Fruit fly (Drosophila melanogaster) whole organism, embryonic: ENCODE data around the gene CG31650.

Experiments
- Atf3 ChIP-seq: fragments of 200-800 bp; sonication (Bioruptor generic); optimal IDR thresholded peaks from 3 replicates; lab custom pipeline; 2016; ENCODE audit warnings: missing biosample characterization, missing genetic modification characterization
- Awh ChIP-seq: fragments of 200-800 bp; sonication (Bioruptor generic); IDR thresholded peaks from 2 replicates; pipeline ENCODE4, ENCODE4 v1.3.6; 2022; ENCODE audit warnings: missing biosample characterization, missing genetic modification characterization
- BEAF-32 ChIP-seq: fragments of 200-800 bp; sonication (Bioruptor generic); optimal IDR thresholded peaks from 3 replicates; lab custom pipeline; 2017; ENCODE audit warnings: missing biosample characterization, missing genetic modification characterization, mild to moderate bottlenecking, moderate library complexity, missing genetic modification reagents
- CG11560 ChIP-seq: fragments of 200-800 bp; sonication (Bioruptor generic); IDR thresholded peaks from 3 replicates; pipeline ENCODE4 v1.3.6; 2022; ENCODE audit warnings: missing biosample characterization, missing genetic modification characterization
- CG14014 ChIP-seq: fragments of 200-800 bp; sonication (Bioruptor generic); IDR thresholded peaks from 2 replicates; pipeline ENCODE4 v1.3.6; 2022; ENCODE audit warnings: missing biosample characterization, missing genetic modification characterization
- CG17385 ChIP-seq: fragments of 200-800 bp; sonication (Bioruptor generic); optimal IDR thresholded peaks from 3 replicates; lab custom pipeline; 2018; ENCODE audit warnings: missing biosample characterization, mild to moderate bottlenecking, missing genetic modification characterization
- CG2116 ChIP-seq: fragments of 200-800 bp; sonication (Bioruptor generic); optimal IDR thresholded peaks from 3 replicates; lab custom pipeline; 2018; ENCODE audit warnings: missing biosample characterization, mild to moderate bottlenecking, missing genetic modification characterization
- CG32532 ChIP-seq: fragments of 200-800 bp; sonication (Bioruptor generic); IDR thresholded peaks from 2 replicates; pipeline ENCODE4 v1.3.6; 2022; ENCODE audit warnings: missing biosample characterization, missing genetic modification characterization
- CG32772 ChIP-seq: fragments of 200-800 bp; sonication (Bioruptor generic); IDR thresholded peaks from 2 replicates; pipeline ENCODE4 v1.3.6; 2022; ENCODE audit warnings: missing biosample characterization, missing genetic modification characterization
- CG43689 ChIP-seq: fragments of 200-800 bp; sonication (Bioruptor generic); IDR thresholded peaks from 2 replicates; pipeline ENCODE4 v1.3.6; 2022; ENCODE audit warnings: missing biosample characterization, missing genetic modification characterization
- CG4617 ChIP-seq: fragments of 200-800 bp; sonication (Bioruptor generic); optimal IDR thresholded peaks from 3 replicates; lab custom pipeline; 2016; ENCODE audit warnings: missing biosample characterization, missing genetic modification characterization, borderline replicate concordance
- CG4854 ChIP-seq: fragments of 200-800 bp; sonication (Bioruptor generic); optimal IDR thresholded peaks from 2 replicates; lab custom pipeline; 2016; ENCODE audit warnings: missing biosample characterization, missing genetic modification characterization, inconsistent platforms
- CG5245 ChIP-seq: fragments of 200-800 bp; sonication (Bioruptor generic); optimal IDR thresholded peaks from 3 replicates; lab custom pipeline; 2016; ENCODE audit warnings: missing biosample characterization, missing genetic modification characterization
- CG6175 ChIP-seq: fragments of 200-800 bp; sonication (Bioruptor generic); IDR thresholded peaks from 3 replicates; pipeline ENCODE4 v1.3.6; 2022; ENCODE audit warnings: missing biosample characterization, missing genetic modification characterization
- CG8478 ChIP-seq: fragments of >200 bp; optimal IDR thresholded peaks from 2 replicates; lab custom pipeline; 2018
- CG8765 ChIP-seq: fragments of 200-800 bp; sonication (Bioruptor generic); IDR thresholded peaks from 2 replicates; pipeline ENCODE4 v1.3.6; 2022; ENCODE audit warnings: missing biosample characterization, missing genetic modification characterization
- CG8924 ChIP-seq: fragments of 200-800 bp; optimal IDR thresholded peaks from 3 replicates; lab custom pipeline; 2019; ENCODE audit warnings: missing biosample characterization, mild to moderate bottlenecking, missing genetic modification characterization, moderate library complexity
- CG9215 ChIP-seq: fragments of 200-800 bp; sonication (Bioruptor generic); IDR thresholded peaks from 2 replicates; pipeline ENCODE4 v1.3.6; 2022; ENCODE audit warnings: missing biosample characterization, missing genetic modification characterization
- CG9437 ChIP-seq: fragments of 200-800 bp; sonication (Bioruptor generic); optimal IDR thresholded peaks from 2 replicates; lab custom pipeline; 2018; ENCODE audit warnings: missing biosample characterization, mild to moderate bottlenecking, missing genetic modification characterization
- D19A ChIP-seq: fragments of 200-800 bp; optimal IDR thresholded peaks from 3 replicates; lab custom pipeline; 2019; ENCODE audit warnings: missing biosample characterization, mild to moderate bottlenecking, missing genetic modification characterization, moderate library complexity
- Dip3 ChIP-seq: fragments of 200-800 bp; sonication (Bioruptor generic); optimal IDR thresholded peaks from 3 replicates; lab custom pipeline; 2016; ENCODE audit warnings: missing biosample characterization, missing genetic modification characterization
- Doc2 ChIP-seq: fragments of 200-800 bp; sonication (Bioruptor generic); IDR thresholded peaks from 2 replicates; pipeline ENCODE4 v1.3.6; 2022; ENCODE audit warnings: missing biosample characterization, missing genetic modification characterization
- Dp ChIP-seq: fragments of 200-800 bp; sonication (Bioruptor generic); optimal IDR thresholded peaks from 2 replicates; lab custom pipeline; 2018; ENCODE audit warnings: missing biosample characterization, mild to moderate bottlenecking, missing genetic modification characterization, moderate library complexity
- Eip74EF ChIP-seq, 2 experiments: fragments of 200-800 bp in 1 of 2; fragments of >200 bp in 1 of 2; sonication (Bioruptor generic) in 1 of 2; optimal IDR thresholded peaks; 2 replicates each; lab custom pipeline; 2017 to 2019; ENCODE audit warnings: missing biosample characterization in 2 of 2, missing genetic modification characterization in 2 of 2, mild to moderate bottlenecking in 1 of 2, moderate library complexity in 1 of 2
- Fer1 ChIP-seq: fragments of 200-800 bp; sonication (Bioruptor generic); optimal IDR thresholded peaks from 2 replicates; lab custom pipeline; 2017; ENCODE audit warnings: missing biosample characterization, mild to moderate bottlenecking, missing genetic modification characterization
- Hsf ChIP-seq: fragments of 200-800 bp; sonication (Bioruptor generic); optimal IDR thresholded peaks from 3 replicates; lab custom pipeline; 2016; ENCODE audit warnings: missing biosample characterization, missing genetic modification characterization
- Kr ChIP-seq: fragments of 200-800 bp; sonication (Bioruptor generic); optimal IDR thresholded peaks from 2 replicates; lab custom pipeline; 2017; ENCODE audit warnings: missing biosample characterization, mild to moderate bottlenecking, missing genetic modification characterization
- Lhr ChIP-seq: fragments of 200-800 bp; sonication (Bioruptor generic); optimal IDR thresholded peaks from 3 replicates; lab custom pipeline; 2017; ENCODE audit warnings: mild to moderate bottlenecking, missing biosample characterization, missing genetic modification reagents, missing genetic modification characterization
- MTF-1 ChIP-seq: fragments of 200-800 bp; sonication (Bioruptor generic); optimal IDR thresholded peaks from 2 replicates; lab custom pipeline; 2018; ENCODE audit warnings: missing biosample characterization, mild to moderate bottlenecking, missing genetic modification characterization, borderline replicate concordance
- Neu2 ChIP-seq: fragments of 200-800 bp; sonication (Bioruptor generic); optimal IDR thresholded peaks from 3 replicates; lab custom pipeline; 2016; ENCODE audit warnings: missing biosample characterization, missing genetic modification characterization, borderline replicate concordance
- Oli ChIP-seq: fragments of 200-800 bp; sonication (Bioruptor generic); optimal IDR thresholded peaks from 2 replicates; lab custom pipeline; 2018; ENCODE audit warnings: missing biosample characterization, mild to moderate bottlenecking, missing genetic modification characterization, moderate library complexity
- Opbp ChIP-seq: fragments of 200-800 bp; sonication (Bioruptor generic); IDR thresholded peaks from 3 replicates; pipeline ENCODE4 v1.3.6; 2022; ENCODE audit warnings: missing biosample characterization, missing genetic modification characterization; ENCODE audit not compliant: partially characterized antibody
- Side ChIP-seq: fragments of 200-800 bp; sonication (Bioruptor generic); optimal IDR thresholded peaks from 2 replicates; lab custom pipeline; 2016; ENCODE audit warnings: missing biosample characterization, missing genetic modification characterization
- Six4 ChIP-seq: fragments of 200-800 bp; sonication (Bioruptor generic); optimal IDR thresholded peaks from 2 replicates; lab custom pipeline; 2016; ENCODE audit warnings: missing biosample characterization, missing genetic modification characterization
- ac ChIP-seq: fragments of 200-800 bp; sonication (Bioruptor generic); optimal IDR thresholded peaks from 3 replicates; lab custom pipeline; 2017; ENCODE audit warnings: missing biosample characterization, mild to moderate bottlenecking, missing genetic modification characterization
- al ChIP-seq: fragments of 200-800 bp; sonication (Bioruptor generic); IDR thresholded peaks from 2 replicates; pipeline ENCODE4 v1.3.6; 2022; ENCODE audit warnings: missing biosample characterization, missing genetic modification characterization
- dan ChIP-seq: fragments of 200-800 bp; sonication (Bioruptor generic); IDR thresholded peaks from 2 replicates; pipeline ENCODE4 v1.3.6; 2022; ENCODE audit warnings: missing biosample characterization, missing genetic modification characterization
- dati ChIP-seq: fragments of 200-800 bp; sonication (Bioruptor generic); IDR thresholded peaks from 2 replicates; pipeline ENCODE4 v1.3.6; 2022; ENCODE audit warnings: missing biosample characterization, missing genetic modification characterization
- fd3F ChIP-seq: fragments of 200-800 bp; sonication (Bioruptor generic); optimal IDR thresholded peaks from 2 replicates; lab custom pipeline; 2018; ENCODE audit warnings: missing biosample characterization, mild to moderate bottlenecking, missing genetic modification characterization, moderate library complexity
- fd64A ChIP-seq: fragments of 200-800 bp; sonication (Bioruptor generic); optimal IDR thresholded peaks from 3 replicates; lab custom pipeline; 2018; ENCODE audit warnings: missing biosample characterization, mild to moderate bottlenecking, missing genetic modification characterization
- gce ChIP-seq: fragments of 200-800 bp; sonication (Bioruptor generic); IDR thresholded peaks from 3 replicates; pipeline ENCODE4 v1.3.6; 2022; ENCODE audit warnings: missing biosample characterization, missing genetic modification characterization
- gsb-n ChIP-seq: fragments of 200-800 bp; sonication (Bioruptor generic); optimal IDR thresholded peaks from 3 replicates; lab custom pipeline; 2018; ENCODE audit warnings: missing biosample characterization, mild to moderate bottlenecking, missing genetic modification characterization
- h ChIP-seq: fragments of >200 bp; optimal IDR thresholded peaks from 2 replicates; lab custom pipeline; 2017
- hkb ChIP-seq, 2 experiments: fragments of 200-800 bp in 1 of 2; fragments of >200 bp in 1 of 2; sonication (Bioruptor generic) in 1 of 2; IDR thresholded peaks in 1 of 2; optimal IDR thresholded peaks in 1 of 2; 2 replicates each; pipeline versions ENCODE4 v1.3.6 to Lab custom; 2017 to 2022; ENCODE audit warnings: missing biosample characterization in 1 of 2, missing genetic modification characterization in 1 of 2
- jumu ChIP-seq: fragments of 200-800 bp; sonication (Bioruptor generic); optimal IDR thresholded peaks from 3 replicates; lab custom pipeline; 2016; ENCODE audit warnings: missing biosample characterization, missing genetic modification characterization
- mam ChIP-seq: fragments of 200-800 bp; sonication (Bioruptor generic); optimal IDR thresholded peaks from 3 replicates; lab custom pipeline; 2016; ENCODE audit warnings: missing biosample characterization, missing genetic modification characterization
- pho ChIP-seq: fragments of 200-800 bp; sonication (Bioruptor generic); optimal IDR thresholded peaks from 2 replicates; lab custom pipeline; 2016; ENCODE audit warnings: missing biosample characterization, missing genetic modification characterization
- rib ChIP-seq: fragments of 200-800 bp; sonication (Bioruptor generic); IDR thresholded peaks from 2 replicates; pipeline ENCODE4 v1.3.6; 2022; ENCODE audit warnings: missing biosample characterization, missing genetic modification characterization
- sug ChIP-seq: fragments of 200-800 bp; optimal IDR thresholded peaks from 2 replicates; lab custom pipeline; 2019; ENCODE audit warnings: missing biosample characterization, mild to moderate bottlenecking, missing genetic modification characterization, moderate library complexity
- tgo ChIP-seq: fragments of 200-800 bp; sonication (Bioruptor generic); IDR thresholded peaks from 3 replicates; pipeline ENCODE4 v1.3.6; 2022; ENCODE audit warnings: missing biosample characterization, missing genetic modification characterization
- tup ChIP-seq: fragments of 200-800 bp; sonication (Bioruptor generic); optimal IDR thresholded peaks from 2 replicates; lab custom pipeline; 2016; ENCODE audit warnings: missing biosample characterization, mild to moderate bottlenecking, missing genetic modification characterization, moderate library complexity
- wek ChIP-seq: fragments of 200-800 bp; sonication (Bioruptor generic); optimal IDR thresholded peaks from 3 replicates; lab custom pipeline; 2018; ENCODE audit warnings: missing biosample characterization, mild to moderate bottlenecking, missing genetic modification characterization, moderate library complexity

Gene CG31650

DNA sequence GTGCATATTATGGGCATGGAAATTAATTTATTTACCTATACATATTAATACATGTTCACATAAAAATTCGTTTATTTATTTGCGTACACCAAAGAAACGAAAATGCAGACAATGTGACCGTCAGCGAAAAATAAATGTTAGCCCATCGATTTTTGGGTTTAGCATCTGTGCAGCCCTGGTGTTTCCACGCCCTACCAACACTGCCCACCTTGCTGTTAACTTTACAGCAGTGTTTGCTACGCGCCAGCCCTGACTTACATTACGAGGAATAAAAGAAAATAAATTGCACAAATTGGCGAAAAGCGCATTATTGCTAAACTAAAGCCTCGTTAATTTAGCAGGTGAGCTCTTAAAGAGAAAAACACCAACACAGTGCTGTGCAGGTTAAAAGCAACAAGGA is 1.5 kb downstream of the CG31650 start, which contains the start of the genes CG33995, CG44000 and CG44001 (continued):
- TF ChIP-seq Fer1 (peak; percentile 11), CG9437 (GFP tag; lab: Kevin White, UChicago) (peak; percentile 24), Doc2 (GFP tag; lab: Robert Waterston, UW) (no peak), dati (no peak), D19A (tag; lab: Kevin White, UChicago) (no peak), CG17385 (GFP tag; lab: Kevin White, UChicago) (no peak), CG14014 (no peak; the same call in 1 of the 2 replicates), Neu2 (no peak), Opbp (GFP tag; lab: Robert Waterston, UW) (peak; percentile 80), al (no peak), CG32532 (GFP tag; lab: Robert Waterston, UW) (peak; percentile 59), Six4 (GFP tag; lab: Kevin White, UChicago) (no peak), dan (GFP tag; lab: Robert Waterston, UW) (no peak), tup (peak; percentile 28), CG8478 (lab: Kevin White, UChicago) (no peak), rib (GFP tag; lab: Robert Waterston, UW) (peak; percentile 77), CG2116 (GFP tag; lab: Kevin White, UChicago) (peak; percentile 91), h (no peak), hkb (optimal IDR thresholded peaks at IDR 0.05; lab: Kevin White, UChicago) (peak; percentile 25), hkb (GFP tag; IDR thresholded peaks at IDR 0.05; lab: Robert Waterston, UW) (no peak), Dip3 (peak; percentile 39), MTF-1 (GFP tag; lab: Kevin White, UChicago) (no peak), CG9215 (GFP tag; lab: Robert Waterston, UW) (peak; percentile 22; the same call in 1 of the 2 replicates), mam (GFP tag; lab: Kevin White, UChicago) (peak; percentile 51), Awh (GFP tag; lab: Robert Waterston, UW) (no peak), Eip74EF (GFP tag; optimal IDR thresholded peaks at IDR 0.05; lab: Kevin White, UChicago) (no peak), CG11560 (no peak), Kr (GFP tag; lab: Kevin White, UChicago) (no peak), CG4854 (GFP tag; lab: Kevin White, UChicago) (peak; percentile 55), Lhr (peak; percentile 35), BEAF-32 (GFP tag; lab: Kevin White, UChicago) (peak; percentile 50), Oli (tag; lab: Kevin White, UChicago) (no peak), pho (GFP tag; lab: Kevin White, UChicago) (peak; percentile 58), ac (GFP tag; lab: Kevin White, UChicago) (no peak), fd3F (GFP tag; lab: Kevin White, UChicago) (no peak), tgo (GFP tag; lab: Robert Waterston, UW) (peak; percentile 28; the same call in 2 of the 3 replicates), wek (GFP tag; lab: Kevin White, UChicago) (no peak), CG6175 (no peak), CG8924 (tag; lab: Kevin White, UChicago) (peak; percentile 65), CG43689 (no peak), jumu (GFP tag; lab: Kevin White, UChicago) (peak; percentile 65), gsb-n (tag; lab: Kevin White, UChicago) (peak; percentile 16), Dp (GFP tag; lab: Kevin White, UChicago) (peak; percentile 71), fd64A (GFP tag; lab: Kevin White, UChicago) (no peak), CG8765 (no peak), Hsf (GFP tag; lab: Kevin White, UChicago) (peak; percentile 61), Atf3 (GFP tag; lab: Kevin White, UChicago) (peak; percentile 65), gce (no peak), Side (GFP tag; lab: Kevin White, UChicago) (peak; percentile 58), CG5245 (GFP tag; lab: Kevin White, UChicago) (peak; percentile 45), sug (tag; lab: Kevin White, UChicago) (peak; percentile 33), CG32772 (0 out of 2 replicates have a peak, but pooled peaks have one; percentile 13), CG4617 (GFP tag; lab: Kevin White, UChicago) (peak; percentile 98)
